Fruit fly (Drosophila melanogaster): ENCODE data around the gene COX7AL2.

dm6 chr2L:2198119-2198494 lies 395 bp upstream of the COX7AL2 start:
- TF ChIP-seq fd96Ca (GFP tag; IDR thresholded peaks at IDR 0.05), result no peak
- TF ChIP-seq EcR (GFP tag; optimal IDR thresholded peaks at IDR 0.05), result no peak
- no peak for TF ChIP-seq CG9948 (tag; optimal IDR thresholded peaks at IDR 0.05)
- no peak for TF ChIP-seq CG14655 (GFP tag; optimal IDR thresholded peaks at IDR 0.05)

Data from whole organism, pupa.